Worm (Caenorhabditis elegans): Measurements from ENCODE around the gene C08B6.2.

The C08B6.2 gene

ce11 chrV:10149728-10150127 lies 44.2 kb downstream of the C08B6.2 start, which contains the start of gene srsx-27:
Gene srsx-27, plus strand, starts transcription at chrV:10150028.
- TF ChIP-seq npax-4 (tag; optimal IDR thresholded peaks at IDR 0.05) (no peak), ceh-18 (tag; optimal IDR thresholded peaks at IDR 0.05) (no peak), ztf-16 (tag; optimal IDR thresholded peaks at IDR 0.05) (no peak), odd-2 (tag; optimal IDR thresholded peaks at IDR 0.05) (no peak), ceh-31 (tag; optimal IDR thresholded peaks at IDR 0.05) (no peak), unc-3 (GFP tag; conservative IDR thresholded peaks at IDR 0.05) (no peak), unc-3 (tag; optimal IDR thresholded peaks at IDR 0.05) (no peak), fax-1 (tag; optimal IDR thresholded peaks at IDR 0.05) (no peak), pag-3 (tag; optimal IDR thresholded peaks at IDR 0.05; ENCODE audit: borderline replicate concordance) (no peak), pax-1 (tag; optimal IDR thresholded peaks at IDR 0.05) (no peak), hlh-30 (tag; optimal IDR thresholded peaks at IDR 0.05; ENCODE audit: insufficient read depth) (no peak), ceh-2 (tag; optimal IDR thresholded peaks at IDR 0.05) (no peak), K02D7.2 (tag; optimal IDR thresholded peaks at IDR 0.05) (no peak)

ce11 chrV:10152278-10152677 lies 46.8 kb downstream of the C08B6.2 start, which contains the start of gene srsx-28:
Gene srsx-28, plus strand, starts transcription at chrV:10152578.
- TF ChIP-seq ceh-34 (tag; optimal IDR thresholded peaks at IDR 0.05), result no peak
- TF ChIP-seq hlh-15 (tag; optimal IDR thresholded peaks at IDR 0.05), result no peak
- TF ChIP-seq ets-4 (tag; optimal IDR thresholded peaks at IDR 0.05), result no peak
- no peak for TF ChIP-seq npax-4 (tag; optimal IDR thresholded peaks at IDR 0.05)
- no peak for TF ChIP-seq gmeb-2 (tag; optimal IDR thresholded peaks at IDR 0.05)
- no peak for TF ChIP-seq ceh-19 (GFP tag; optimal IDR thresholded peaks at IDR 0.05)
- TF ChIP-seq ceh-24 (tag; optimal IDR thresholded peaks at IDR 0.05), result no peak
- TF ChIP-seq ceh-22 (tag; optimal IDR thresholded peaks at IDR 0.05), result no peak
- TF ChIP-seq sdc-2 (tag; optimal IDR thresholded peaks at IDR 0.05), result no peak
- no peak for TF ChIP-seq pha-4 (tag; optimal IDR thresholded peaks at IDR 0.05)
- no peak for TF ChIP-seq ceh-14 (tag; optimal IDR thresholded peaks at IDR 0.05)
- no peak for TF ChIP-seq fax-1 (tag; optimal IDR thresholded peaks at IDR 0.05)
- TF ChIP-seq ahr-1 (tag; optimal IDR thresholded peaks at IDR 0.05), result no peak
- no peak for TF ChIP-seq dve-1 (tag; optimal IDR thresholded peaks at IDR 0.05)
- no peak for TF ChIP-seq ceh-18 (tag; optimal IDR thresholded peaks at IDR 0.05)
- no peak for TF ChIP-seq pha-2 (tag; optimal IDR thresholded peaks at IDR 0.05)

- no peak for TF ChIP-seq sox-4 (tag; optimal IDR thresholded peaks at IDR 0.05)
- TF ChIP-seq ceh-31 (tag; optimal IDR thresholded peaks at IDR 0.05), result no peak
- TF ChIP-seq ceh-22 (tag; optimal IDR thresholded peaks at IDR 0.05), result no peak
- TF ChIP-seq C38D4.7 (GFP tag; optimal IDR thresholded peaks at IDR 0.05), result no peak
- TF ChIP-seq mec-3 (tag; optimal IDR thresholded peaks at IDR 0.05; ENCODE audit: borderline replicate concordance), result no peak
- TF ChIP-seq hlh-30 (tag; optimal IDR thresholded peaks at IDR 0.05; ENCODE audit: insufficient read depth), result no peak
- TF ChIP-seq dve-1 (tag; optimal IDR thresholded peaks at IDR 0.05), result no peak
- TF ChIP-seq elt-2 (tag; optimal IDR thresholded peaks at IDR 0.05), result no peak
- no peak for TF ChIP-seq ceh-14 (tag; optimal IDR thresholded peaks at IDR 0.05)
- TF ChIP-seq fkh-6 (tag; optimal IDR thresholded peaks at IDR 0.05), result no peak
- no peak for TF ChIP-seq pag-3 (tag; optimal IDR thresholded peaks at IDR 0.05; ENCODE audit: borderline replicate concordance)
- no peak for TF ChIP-seq dmd-4 (tag; optimal IDR thresholded peaks at IDR 0.05; ENCODE audit: borderline replicate concordance)
- no peak for TF ChIP-seq pax-1 (tag; optimal IDR thresholded peaks at IDR 0.05)
- no peak for TF ChIP-seq ceh-6 (GFP tag; optimal IDR thresholded peaks at IDR 0.05)
- TF ChIP-seq lin-11 (tag; optimal IDR thresholded peaks at IDR 0.05), result no peak
Measured at ce11 chrV:10153076-10153475, 47.6 kb downstream of the C08B6.2 start.

ce11 chrV:10154698-10155097 lies 49.2 kb downstream of the C08B6.2 start, which contains the start of gene srsx-29:
Gene srsx-29, plus strand, starts transcription at chrV:10154998.
- TF ChIP-seq hlh-6 (tag; optimal IDR thresholded peaks at IDR 0.05), result no peak
- TF ChIP-seq ceh-31 (tag; optimal IDR thresholded peaks at IDR 0.05), result no peak
- no peak for TF ChIP-seq ref-2 (tag; optimal IDR thresholded peaks at IDR 0.05)
- no peak for TF ChIP-seq hlh-15 (tag; optimal IDR thresholded peaks at IDR 0.05)
- no peak for TF ChIP-seq fax-1 (tag; optimal IDR thresholded peaks at IDR 0.05)
- TF ChIP-seq dve-1 (tag; optimal IDR thresholded peaks at IDR 0.05), result no peak
- no peak for TF ChIP-seq ceh-34 (tag; optimal IDR thresholded peaks at IDR 0.05)
- TF ChIP-seq sdc-2 (tag; optimal IDR thresholded peaks at IDR 0.05), result no peak
- TF ChIP-seq syd-9 (tag; optimal IDR thresholded peaks at IDR 0.05), result no peak
- TF ChIP-seq npax-4 (tag; optimal IDR thresholded peaks at IDR 0.05), result no peak
